Worm (Caenorhabditis elegans) whole organism, mixed stage, embryonic: Measurements from ENCODE around the gene unc-5.
"Not testable (repeated sequence)": the region's sequence is repeated elsewhere in the genome, so short reads cannot be mapped to it uniquely, and the experiment has no call there.

Experiments
- M03D4.4 ChIP-seq: sonication (generic microtip); optimal IDR thresholded peaks from 2 replicates; lab custom pipeline; 2017; ENCODE audit warnings: mild to moderate bottlenecking, missing genetic modification characterization, missing compliant biosample characterization
- bed-3 ChIP-seq: fragments of 200-800 bp; sonication (Bioruptor generic); optimal IDR thresholded peaks from 3 replicates; lab custom pipeline; 2018; ENCODE audit warnings: mild to moderate bottlenecking, missing genetic modification characterization, moderate library complexity, missing compliant biosample characterization
- ceh-39 ChIP-seq: fragments of 150-350 bp; optimal IDR thresholded peaks from 2 replicates; lab custom pipeline; 2014; ENCODE audit warnings: missing biosample characterization, missing genetic modification characterization
- ceh-83 ChIP-seq: fragments of 200-800 bp; sonication (Bioruptor generic); optimal IDR thresholded peaks from 2 replicates; lab custom pipeline; 2018; ENCODE audit warnings: mild to moderate bottlenecking, missing genetic modification characterization, missing compliant biosample characterization
- drap-1 ChIP-seq: fragments of 200-800 bp; sonication (Bioruptor generic); optimal IDR thresholded peaks from 3 replicates; lab custom pipeline; 2018; ENCODE audit warnings: mild to moderate bottlenecking, missing genetic modification characterization, missing compliant biosample characterization
- ham-2 ChIP-seq: fragments of 200-800 bp; sonication (Bioruptor generic); optimal IDR thresholded peaks from 2 replicates; lab custom pipeline; 2018; ENCODE audit warnings: mild to moderate bottlenecking, missing genetic modification characterization, missing compliant biosample characterization
- hlh-1 ChIP-seq: fragments of 150-350 bp; optimal IDR thresholded peaks from 2 replicates; lab custom pipeline; 2014; ENCODE audit warnings: missing biosample characterization, missing genetic modification reagents, missing genetic modification characterization
- lin-32 ChIP-seq: fragments of 200-800 bp; sonication (Bioruptor generic); optimal IDR thresholded peaks from 2 replicates; lab custom pipeline; 2018; ENCODE audit warnings: mild to moderate bottlenecking, missing genetic modification characterization, missing compliant biosample characterization
- nhr-237 ChIP-seq: fragments of 150-350 bp; optimal IDR thresholded peaks from 2 replicates; lab custom pipeline; 2014; ENCODE audit warnings: missing biosample characterization, missing genetic modification characterization
- sem-2 ChIP-seq: fragments of 200-800 bp; sonication (Bioruptor generic); optimal IDR thresholded peaks from 2 replicates; lab custom pipeline; 2018; ENCODE audit warnings: mild to moderate bottlenecking, missing genetic modification characterization, missing compliant biosample characterization
- snpc-4 ChIP-seq: fragments of 150-350 bp; optimal IDR thresholded peaks from 2 replicates; lab custom pipeline; 2014; ENCODE audit warnings: missing biosample characterization, missing genetic modification characterization
- sptf-1 ChIP-seq: sonication (generic microtip); optimal IDR thresholded peaks from 2 replicates; lab custom pipeline; 2017; ENCODE audit warnings: mild to moderate bottlenecking, missing genetic modification characterization, moderate library complexity, missing compliant biosample characterization
- tbx-8 ChIP-seq: fragments of 200-800 bp; sonication (Bioruptor generic); optimal IDR thresholded peaks from 2 replicates; lab custom pipeline; 2018; ENCODE audit warnings: mild to moderate bottlenecking, missing genetic modification characterization, moderate library complexity, missing compliant biosample characterization
- unc-39 ChIP-seq: fragments of 150-350 bp; optimal IDR thresholded peaks from 2 replicates; lab custom pipeline; 2014; ENCODE audit warnings: missing biosample characterization, missing genetic modification characterization
- ztf-11 ChIP-seq: fragments of 150-350 bp; optimal IDR thresholded peaks from 2 replicates; lab custom pipeline; 2014; ENCODE audit warnings: missing biosample characterization, missing genetic modification characterization

unc-5 gene

DNA sequence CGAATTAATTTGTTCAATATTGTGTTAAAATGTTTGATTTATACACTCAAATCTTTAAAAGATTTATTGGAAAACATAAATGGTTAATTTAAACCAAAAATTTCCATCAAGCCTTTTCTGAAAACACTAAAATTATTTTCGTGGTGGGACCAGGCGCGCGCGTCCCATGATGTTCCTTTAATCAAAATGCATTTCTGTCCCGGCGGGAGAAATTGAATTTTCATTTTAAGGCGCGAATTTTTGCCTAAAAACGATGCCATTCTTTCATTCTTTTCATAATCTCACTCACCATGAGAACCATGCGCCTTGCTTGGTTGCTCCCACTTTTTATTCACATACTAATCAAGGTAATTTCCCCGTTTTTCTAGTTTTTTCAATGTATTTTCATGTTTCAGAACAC lies 58.4 kb downstream of the unc-5 start, which contains the start of gene rme-2:
Gene rme-2 (plus strand): TSS at position 288 of the 400 bp plus-strand sequence.
- no peak for TF ChIP-seq drap-1 (GFP tag; lab: Kevin White, UChicago)
- no peak for TF ChIP-seq ceh-83 (GFP tag; lab: Kevin White, UChicago)

DNA sequence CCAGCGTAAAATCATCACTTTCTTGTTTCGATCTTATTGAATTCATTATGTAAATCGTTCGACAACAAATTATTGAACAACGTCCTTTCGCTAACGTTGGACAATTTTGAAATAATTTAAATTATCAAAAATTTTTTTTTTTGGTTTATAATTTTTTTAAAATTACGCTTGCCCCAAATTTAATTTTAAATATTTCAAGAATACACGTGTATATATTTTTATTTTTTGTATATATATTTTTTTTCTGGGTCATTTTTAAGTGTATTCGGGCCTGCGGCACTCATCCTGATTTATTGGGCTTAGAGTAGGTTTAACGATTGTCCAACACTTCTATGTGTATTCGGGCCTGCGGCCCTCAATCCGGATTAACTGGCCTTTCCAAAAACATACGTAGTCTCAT lies 63.7 kb downstream of the unc-5 start, which contains the start of gene Y52D5A.2:
Gene Y52D5A.2 (minus strand): TSS at position 101 of the 400 bp plus-strand sequence.
- TF ChIP-seq hlh-1; lin-32 (GFP tag; lab: Kevin White, UChicago); tbx-8 (GFP tag; lab: Kevin White, UChicago): not testable (repeated sequence)

DNA sequence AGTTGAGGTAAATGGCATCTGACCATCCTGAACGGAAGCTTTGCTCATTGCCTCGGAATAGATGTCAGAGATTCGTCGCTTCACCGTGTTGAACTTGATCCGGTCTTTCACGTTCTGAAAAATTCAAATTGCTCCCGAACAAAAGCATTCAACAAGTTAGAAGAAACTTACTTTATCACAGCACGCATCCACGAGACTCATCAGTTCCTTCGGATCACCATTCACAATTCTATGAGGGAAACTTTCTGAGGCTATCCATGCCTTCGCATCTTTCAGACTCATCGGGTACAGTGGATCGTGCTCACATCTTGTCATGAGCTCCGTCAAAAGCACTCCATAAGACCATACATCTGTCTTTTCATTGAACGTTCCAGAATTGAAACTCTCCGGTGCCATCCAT lies 65.3 kb downstream of the unc-5 start:
- TF ChIP-seq drap-1 (GFP tag; lab: Kevin White, UChicago), result no peak
- no peak for TF ChIP-seq ham-2 (GFP tag; lab: Kevin White, UChicago)
- TF ChIP-seq bed-3, result no peak
- TF ChIP-seq M03D4.4 (tag; lab: Kevin White, UChicago), result no peak

ce11 chrIV:5455999-5456398 lies 72.1 kb downstream of the unc-5 start, which contains the start of gene Y4C6A.3:
Gene Y4C6A.3 (minus strand): TSS chrIV:5456099.
- not testable (repeated sequence) for TF ChIP-seq snpc-4; ztf-11 (tag; lab: Kevin White, UChicago); tbx-8 (GFP tag; lab: Kevin White, UChicago)

DNA sequence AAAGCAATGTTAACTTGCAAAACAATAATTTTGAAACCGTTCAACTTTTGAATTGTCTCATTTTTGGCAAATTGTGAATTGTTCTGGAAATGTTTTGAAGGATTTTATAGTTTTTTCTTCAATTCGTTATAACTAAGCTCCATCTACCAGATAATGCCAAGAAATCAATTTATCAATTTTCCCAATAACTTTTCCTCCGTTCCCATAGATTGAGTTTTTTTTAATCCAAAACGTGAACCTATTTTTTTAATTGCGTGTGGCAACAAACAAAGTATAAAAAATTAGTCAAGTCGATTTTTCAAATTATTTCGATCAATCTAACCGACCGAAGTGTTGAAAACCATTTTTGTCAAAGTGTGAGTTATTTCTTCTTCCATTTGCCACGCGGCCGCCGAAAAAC lies 75.5 kb downstream of the unc-5 start, which contains the start of gene Y4C6A.4:
Gene Y4C6A.4 (plus strand): TSS at position 301 of the 400 bp plus-strand sequence.
- TF ChIP-seq ztf-11 (tag; lab: Kevin White, UChicago) (no peak), bed-3 (no peak), sptf-1 (no peak), unc-39 (tag; lab: Kevin White, UChicago) (no peak), ceh-83 (GFP tag; lab: Kevin White, UChicago) (no peak), nhr-237 (tag; lab: Kevin White, UChicago) (no peak), sem-2 (GFP tag; lab: Kevin White, UChicago) (no peak), ceh-39 (tag; lab: Kevin White, UChicago) (no peak), hlh-1 (no peak), snpc-4 (no peak)
- TF ChIP-seq, all 35 proteins: peak for 0
